Fruit fly (Drosophila melanogaster): ENCODE data around the gene Nepl19.

Gene Nepl19

dm6 chr3R:28888561-28889426 lies 8.9 kb upstream of the Nepl19 start (continued):
- TF ChIP-seq caup (GFP tag; optimal IDR thresholded peaks at IDR 0.05; ENCODE audit: severe bottlenecking) (peak; percentile 90), slp2 (GFP tag; optimal IDR thresholded peaks at IDR 0.05) (peak; percentile 81), CG12391 (tag; optimal IDR thresholded peaks at IDR 0.05) (peak; percentile 71), CG9876 (GFP tag; optimal IDR thresholded peaks at IDR 0.05) (peak; percentile 86), fu2 (GFP tag; optimal IDR thresholded peaks at IDR 0.05) (peak; percentile 92), CrebB (tag; optimal IDR thresholded peaks at IDR 0.05) (peak; percentile 64), CG15073 (GFP tag; optimal IDR thresholded peaks at IDR 0.05) (no peak), nerfin-2 (GFP tag; IDR thresholded peaks at IDR 0.05; ENCODE audit: partially characterized antibody) (no peak), CG10431 (GFP tag; optimal IDR thresholded peaks at IDR 0.05) (peak; percentile 33), CG14441 (GFP tag; IDR thresholded peaks at IDR 0.05) (peak; percentile 78), org-1 (GFP tag; optimal IDR thresholded peaks at IDR 0.05) (peak; percentile 66), CG7357 (GFP tag; IDR thresholded peaks at IDR 0.05) (peak; percentile 59; the same call in 1 of the 3 replicates), CG31365 (tag; optimal IDR thresholded peaks at IDR 0.05) (peak; percentile 44), Sry-δ (GFP tag; optimal IDR thresholded peaks at IDR 0.05) (peak; percentile 54), Mes4 (GFP tag; optimal IDR thresholded peaks at IDR 0.05) (peak; percentile 24), Sry-β (GFP tag; optimal IDR thresholded peaks at IDR 0.05) (peak; percentile 80), CG13624 (GFP tag; optimal IDR thresholded peaks at IDR 0.05) (peak; percentile 91), CG18476 (GFP tag; optimal IDR thresholded peaks at IDR 0.05) (peak; percentile 70), Bgb (GFP tag; IDR thresholded peaks at IDR 0.05; ENCODE audit: partially characterized antibody) (no peak), CG32767 (GFP tag; IDR thresholded peaks at IDR 0.05) (peak; percentile 35; the same call in 1 of the 2 replicates), Lpt (GFP tag; optimal IDR thresholded peaks at IDR 0.05) (no peak), CG32532 (GFP tag; IDR thresholded peaks at IDR 0.05) (peak; percentile 78), onecut (GFP tag; IDR thresholded peaks at IDR 0.05) (peak; percentile 50), Eip74EF (GFP tag; optimal IDR thresholded peaks at IDR 0.05) (peak in 1 of 2 experiments; percentile 68), CG8924 (tag; optimal IDR thresholded peaks at IDR 0.05) (peak; percentile 78), CG5245 (GFP tag; optimal IDR thresholded peaks at IDR 0.05) (peak; percentile 80), gsb-n (tag; optimal IDR thresholded peaks at IDR 0.05) (no peak), CG18619 (GFP tag; optimal IDR thresholded peaks at IDR 0.05) (peak; percentile 80), NC2α (GFP tag; optimal IDR thresholded peaks at IDR 0.05) (no peak), dysf (GFP tag; IDR thresholded peaks at IDR 0.05) (peak; percentile 81), nau (GFP tag; optimal IDR thresholded peaks at IDR 0.05) (peak; percentile 64), sens (GFP tag) (peak; percentile 96), prd (optimal IDR thresholded peaks at IDR 0.05) (no peak), prd (GFP tag; IDR thresholded peaks at IDR 0.05) (peak; percentile 74), crc (GFP tag; optimal IDR thresholded peaks at IDR 0.05) (peak; percentile 72), CG1603 (tag; optimal IDR thresholded peaks at IDR 0.05) (peak; percentile 61), CG9215 (GFP tag; IDR thresholded peaks at IDR 0.05) (peak; percentile 79), ind (GFP tag; optimal IDR thresholded peaks at IDR 0.05) (peak; percentile 91), CG3281 (GFP tag; optimal IDR thresholded peaks at IDR 0.05) (peak; percentile 88), kah (GFP tag; optimal IDR thresholded peaks at IDR 0.05) (peak; percentile 35), jing (GFP tag; optimal IDR thresholded peaks at IDR 0.05) (peak; percentile 33), zen (tag; optimal IDR thresholded peaks at IDR 0.05) (peak; percentile 21), Trl (optimal IDR thresholded peaks at IDR 0.05) (no peak), Trl (GFP tag; optimal IDR thresholded peaks at IDR 0.05) (peak; percentile 89), phol (tag; optimal IDR thresholded peaks at IDR 0.05) (peak; percentile 83), so (GFP tag; IDR thresholded peaks at IDR 0.05) (peak; percentile 73; the same call in 2 of the 3 replicates), chm (GFP tag; IDR thresholded peaks at IDR 0.05) (0 out of 2 replicates have a peak, but pooled peaks have one; percentile 41), gsb (GFP tag; IDR thresholded peaks at IDR 0.05) (0 out of 2 replicates have a peak, but pooled peaks have one; percentile 35), Atf-2 (GFP tag; optimal IDR thresholded peaks at IDR 0.05) (peak; percentile 78)

Measured in whole organism, embryonic.